Worm (Caenorhabditis elegans) whole organism, midembryonic: ENCODE measurements around the gene ocr-4.

Experiments used
- flt-1 ChIP-seq: fragments of 200-800 bp; sonication (Bioruptor generic); IDR thresholded peaks from 2 replicates; pipeline ENCODE4 v1.3.6; 2022; ENCODE audit warnings: missing genetic modification characterization, missing compliant biosample characterization
- klf-2 ChIP-seq: fragments of 200-800 bp; sonication (Bioruptor generic); conservative IDR thresholded peaks from 2 replicates; pipeline ENCODE4 v1.3.6; 2022; ENCODE audit warnings: missing genetic modification reagents, missing genetic modification characterization, missing compliant biosample characterization
- ref-1 ChIP-seq: fragments of 200-800 bp; sonication (Bioruptor generic); conservative IDR thresholded peaks from 2 replicates; pipeline ENCODE4 v1.3.6; 2022; ENCODE audit warnings: missing genetic modification reagents, missing genetic modification characterization, missing compliant biosample characterization
- ztf-23 ChIP-seq: fragments of 200-800 bp; sonication (Bioruptor generic); IDR thresholded peaks from 2 replicates; pipeline ENCODE4 v1.3.6; 2022; ENCODE audit warnings: missing genetic modification reagents, missing genetic modification characterization, missing compliant biosample characterization
- ztf-29 ChIP-seq: fragments of 200-800 bp; sonication (Bioruptor generic); IDR thresholded peaks from 2 replicates; pipeline ENCODE4 v1.3.6; 2022; ENCODE audit warnings: missing genetic modification reagents, missing genetic modification characterization, missing compliant biosample characterization

DNA sequence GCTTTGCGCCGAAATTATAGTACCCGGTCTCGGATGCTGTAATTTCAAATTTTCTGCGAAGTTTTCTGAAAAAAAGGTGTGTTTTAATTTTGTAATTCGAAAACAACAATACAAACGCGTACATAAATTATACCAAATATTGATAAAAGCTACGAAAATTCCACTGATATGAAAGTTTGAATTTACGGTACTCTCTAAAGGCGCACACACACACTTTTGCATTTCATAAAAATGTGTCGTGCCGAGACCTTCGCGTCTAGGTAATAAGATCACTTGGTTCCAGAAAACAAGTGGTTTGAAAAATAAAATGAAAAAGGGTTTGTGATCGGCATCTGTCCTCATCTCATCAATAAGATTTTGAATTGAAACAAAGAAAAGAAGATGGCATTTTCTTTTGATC is 21.8 kb downstream of the ocr-4 start:
- TF ChIP-seq flt-1 (GFP tag; lab: Robert Waterston, UW) = no peak
- no peak for TF ChIP-seq ref-1 (GFP tag; lab: Robert Waterston, UW)
- TF ChIP-seq klf-2 (GFP tag; lab: Robert Waterston, UW) = no peak
- no peak for TF ChIP-seq ztf-29 (GFP tag; lab: Robert Waterston, UW)
- TF ChIP-seq ztf-23 (GFP tag; lab: Robert Waterston, UW) = no peak
